Fruit fly (Drosophila melanogaster) whole organism: ENCODE results near the gene CG12121.

Experiments used
- CG8478 ChIP-seq: fragments of >200 bp; optimal IDR thresholded peaks from 2 replicates; lab custom pipeline; 2018; ENCODE audit warnings: inconsistent platforms
- pan ChIP-seq: fragments of >200 bp; optimal IDR thresholded peaks from 2 replicates; lab custom pipeline; 2017
- psq ChIP-seq: fragments of >200 bp; optimal IDR thresholded peaks from 2 replicates; lab custom pipeline; 2017
- usp ChIP-seq: fragments of >200 bp; optimal IDR thresholded peaks from 2 replicates; lab custom pipeline; 2017; ENCODE audit warnings: missing biosample characterization, missing genetic modification characterization, mixed read lengths

DNA sequence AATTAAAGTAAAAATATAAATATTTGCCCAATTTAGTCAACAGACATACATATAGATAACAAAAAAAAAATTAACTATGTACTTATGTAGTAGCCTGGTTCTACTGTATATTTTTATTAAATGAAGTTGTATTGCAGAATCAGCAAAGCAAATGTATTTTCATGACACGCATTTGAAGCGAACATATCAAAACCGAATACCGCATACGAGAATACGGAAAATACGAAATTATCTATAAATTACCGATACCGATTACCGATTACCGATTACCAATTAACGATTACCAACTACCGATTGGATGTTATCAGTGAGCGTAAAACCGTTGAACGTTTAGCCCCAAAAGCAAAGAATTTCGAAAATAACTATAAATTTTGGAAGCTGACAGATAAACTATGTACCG lies 44.7 kb downstream of the CG12121 start:
- TF ChIP-seq usp (GFP tag; lab: Kevin White, UChicago) = no peak
- TF ChIP-seq CG8478 = no peak
- TF ChIP-seq psq = no peak
- no peak for TF ChIP-seq pan (lab: Kevin White, UChicago)
